Worm (Caenorhabditis elegans): ENCODE results near the gene F28A12.3.

DNA sequence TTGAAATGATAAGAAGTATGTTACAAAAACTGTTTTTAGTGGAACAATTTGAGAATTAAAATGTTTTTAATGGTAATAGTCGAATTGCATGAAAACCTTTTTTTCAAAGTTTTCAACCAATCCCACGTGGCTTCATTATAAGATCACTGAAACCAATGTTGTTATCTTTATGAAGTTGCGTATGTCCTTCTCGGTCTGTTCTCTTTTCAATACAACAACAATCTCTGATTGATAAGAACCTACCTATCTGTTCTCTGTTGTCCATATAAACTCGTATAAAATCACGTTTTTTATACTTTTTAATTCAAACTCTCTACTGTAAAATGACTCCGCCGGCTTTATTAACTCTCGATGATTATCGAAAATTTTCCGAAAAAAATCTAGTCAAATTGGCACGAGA lies 37.9 kb downstream of the F28A12.3 start, which contains the start of gene F41E6.5:
- TF ChIP-seq ztf-23 (GFP tag; IDR thresholded peaks at IDR 0.05) (no peak), flt-1 (GFP tag; IDR thresholded peaks at IDR 0.05) (no peak), tab-1 (GFP tag; IDR thresholded peaks at IDR 0.05) (no peak), klf-2 (GFP tag; conservative IDR thresholded peaks at IDR 0.05) (no peak), med-1 (GFP tag; optimal IDR thresholded peaks at IDR 0.05; ENCODE audit: insufficient read depth) (no peak), cog-1 (tag; optimal IDR thresholded peaks at IDR 0.05) (no peak), T22C8.4 (GFP tag; IDR thresholded peaks at IDR 0.05) (no peak), ref-1 (GFP tag; conservative IDR thresholded peaks at IDR 0.05) (no peak)
